Fruit fly (Drosophila melanogaster) whole organism, embryonic: ENCODE measurements around the gene Hpr1.

Source experiments
- ATbp ChIP-seq: fragments of 200-800 bp; sonication (Bioruptor generic); optimal IDR thresholded peaks from 2 replicates; lab custom pipeline; 2017; ENCODE audit warnings: missing biosample characterization, mild to moderate bottlenecking, missing genetic modification characterization, missing genetic modification reagents
- BEAF-32 ChIP-seq: fragments of 200-800 bp; sonication (Bioruptor generic); optimal IDR thresholded peaks from 3 replicates; lab custom pipeline; 2017; ENCODE audit warnings: missing biosample characterization, missing genetic modification characterization, mild to moderate bottlenecking, moderate library complexity, missing genetic modification reagents
- CG10959 ChIP-seq: fragments of 200-800 bp; sonication (Bioruptor generic); IDR thresholded peaks from 2 replicates; pipeline ENCODE4 v1.3.6; 2022; ENCODE audit warnings: missing biosample characterization, missing genetic modification characterization
- CG11560 ChIP-seq: fragments of 200-800 bp; sonication (Bioruptor generic); IDR thresholded peaks from 3 replicates; pipeline ENCODE4 v1.3.6; 2022; ENCODE audit warnings: missing biosample characterization, missing genetic modification characterization
- CG11723 ChIP-seq: fragments of 200-800 bp; sonication (Bioruptor generic); optimal IDR thresholded peaks from 2 replicates; lab custom pipeline; 2017; ENCODE audit warnings: missing biosample characterization, mild to moderate bottlenecking, missing genetic modification characterization
- CG12071 ChIP-seq: fragments of 200-800 bp; sonication (Bioruptor generic); optimal IDR thresholded peaks from 3 replicates; lab custom pipeline; 2018; ENCODE audit warnings: missing biosample characterization, mild to moderate bottlenecking, missing genetic modification characterization
- CG14710 ChIP-seq: fragments of 200-800 bp; sonication (Bioruptor generic); optimal IDR thresholded peaks from 3 replicates; lab custom pipeline; 2019; ENCODE audit warnings: missing biosample characterization, mild to moderate bottlenecking, missing genetic modification characterization, moderate library complexity
- CG15011 ChIP-seq: fragments of 200-800 bp; sonication (Bioruptor generic); optimal IDR thresholded peaks from 3 replicates; lab custom pipeline; 2018; ENCODE audit warnings: missing biosample characterization, mild to moderate bottlenecking, missing genetic modification characterization
- CG15073 ChIP-seq: fragments of 200-800 bp; sonication (Bioruptor generic); optimal IDR thresholded peaks from 2 replicates; lab custom pipeline; 2016; ENCODE audit warnings: missing biosample characterization, missing genetic modification characterization
- CG17328 ChIP-seq: fragments of 200-800 bp; sonication (Bioruptor generic); IDR thresholded peaks from 2 replicates; pipeline ENCODE4 v1.3.6; 2022; ENCODE audit warnings: missing biosample characterization, missing genetic modification characterization
- CG17612 ChIP-seq: fragments of 200-800 bp; sonication (Bioruptor generic); IDR thresholded peaks from 2 replicates; pipeline ENCODE4 v1.3.6; 2022; ENCODE audit warnings: missing biosample characterization, missing genetic modification characterization
- CG18262 ChIP-seq: fragments of 200-800 bp; optimal IDR thresholded peaks from 3 replicates; lab custom pipeline; 2019; ENCODE audit warnings: missing biosample characterization, mild to moderate bottlenecking, missing genetic modification characterization, moderate library complexity
- CG2120 ChIP-seq: fragments of 200-800 bp; sonication (Bioruptor generic); optimal IDR thresholded peaks from 3 replicates; lab custom pipeline; 2016; ENCODE audit warnings: missing biosample characterization, missing genetic modification characterization
- CG32767 ChIP-seq: fragments of 200-800 bp; sonication (Bioruptor generic); IDR thresholded peaks from 2 replicates; pipeline ENCODE4 v1.3.6; 2022; ENCODE audit warnings: missing biosample characterization, missing genetic modification characterization
- CG3838 ChIP-seq: fragments of 200-800 bp; sonication (Bioruptor generic); optimal IDR thresholded peaks from 3 replicates; lab custom pipeline; 2016; ENCODE audit warnings: missing biosample characterization, missing genetic modification characterization
- CG3847 ChIP-seq: fragments of 200-800 bp; sonication (Bioruptor generic); IDR thresholded peaks from 2 replicates; pipeline ENCODE4 v1.3.6; 2022; ENCODE audit warnings: missing biosample characterization, missing genetic modification characterization
- CG4282 ChIP-seq: fragments of 200-800 bp; sonication (Bioruptor generic); optimal IDR thresholded peaks from 2 replicates; lab custom pipeline; 2016; ENCODE audit warnings: missing biosample characterization, missing genetic modification characterization
- CG43689 ChIP-seq: fragments of 200-800 bp; sonication (Bioruptor generic); IDR thresholded peaks from 2 replicates; pipeline ENCODE4 v1.3.6; 2022; ENCODE audit warnings: missing biosample characterization, missing genetic modification characterization
- CG4404 ChIP-seq: fragments of 200-800 bp; sonication (Bioruptor generic); IDR thresholded peaks from 2 replicates; pipeline ENCODE4 v1.3.6; 2022; ENCODE audit warnings: missing biosample characterization, missing genetic modification characterization
- CG8281 ChIP-seq: fragments of 200-800 bp; sonication (Bioruptor generic); optimal IDR thresholded peaks from 2 replicates; lab custom pipeline; 2018; ENCODE audit warnings: missing biosample characterization, mild to moderate bottlenecking, missing genetic modification characterization, moderate library complexity
- CG9817 ChIP-seq: fragments of 200-800 bp; sonication (Bioruptor generic); optimal IDR thresholded peaks from 2 replicates; lab custom pipeline; 2018; ENCODE audit warnings: missing biosample characterization, mild to moderate bottlenecking, missing genetic modification characterization, moderate library complexity
- Deaf1 ChIP-seq: fragments of 200-800 bp; optimal IDR thresholded peaks from 3 replicates; lab custom pipeline; 2019; ENCODE audit warnings: missing biosample characterization, mild to moderate bottlenecking, missing genetic modification characterization, moderate library complexity
- Drgx ChIP-seq: fragments of 200-800 bp; sonication (Bioruptor generic); IDR thresholded peaks from 2 replicates; pipeline ENCODE4 v1.3.6; 2022; ENCODE audit warnings: missing biosample characterization, missing genetic modification characterization
- Myb ChIP-seq: fragments of 200-800 bp; sonication (Bioruptor generic); optimal IDR thresholded peaks from 2 replicates; lab custom pipeline; 2016; ENCODE audit warnings: missing biosample characterization, missing genetic modification characterization
- NC2β ChIP-seq: fragments of 200-800 bp; sonication (Bioruptor generic); optimal IDR thresholded peaks from 2 replicates; lab custom pipeline; 2016; ENCODE audit warnings: missing biosample characterization, missing genetic modification characterization
- Vsx1 ChIP-seq: fragments of 200-800 bp; sonication (Bioruptor generic); optimal IDR thresholded peaks from 2 replicates; lab custom pipeline; 2017; ENCODE audit warnings: missing biosample characterization, mild to moderate bottlenecking, missing genetic modification characterization, missing genetic modification reagents
- ap ChIP-seq: fragments of 200-800 bp; sonication (Bioruptor generic); IDR thresholded peaks from 2 replicates; pipeline ENCODE4 v1.3.6; 2022; ENCODE audit warnings: missing biosample characterization, missing genetic modification characterization
- btn ChIP-seq: fragments of 200-800 bp; sonication (Bioruptor generic); optimal IDR thresholded peaks from 2 replicates; lab custom pipeline; 2016; ENCODE audit warnings: missing biosample characterization, missing genetic modification characterization
- chif ChIP-seq, 2 experiments: fragments of 200-800 bp; sonication (Bioruptor generic); optimal IDR thresholded peaks; 3 replicates each; lab custom pipeline; 2016; ENCODE audit warnings: missing biosample characterization in 2 of 2, missing genetic modification characterization in 2 of 2
- corto ChIP-seq: fragments of 200-800 bp; sonication (Bioruptor generic); optimal IDR thresholded peaks from 2 replicates; lab custom pipeline; 2016; ENCODE audit warnings: missing biosample characterization, mild to moderate bottlenecking, missing genetic modification characterization, moderate library complexity
- dimm ChIP-seq: fragments of 200-800 bp; sonication (Bioruptor generic); IDR thresholded peaks from 2 replicates; pipeline ENCODE4 v1.3.6; 2022; ENCODE audit warnings: missing biosample characterization, missing genetic modification characterization
- hbn ChIP-seq: fragments of 200-800 bp; sonication (Bioruptor generic); IDR thresholded peaks from 2 replicates; pipeline ENCODE4 v1.3.6; 2022; ENCODE audit warnings: missing biosample characterization, missing genetic modification characterization; ENCODE audit not compliant: partially characterized antibody
- kay ChIP-seq: fragments of 200-800 bp; sonication (Bioruptor generic); optimal IDR thresholded peaks from 2 replicates; lab custom pipeline; 2016; ENCODE audit warnings: missing biosample characterization, missing genetic modification characterization
- lilli ChIP-seq: fragments of 200-800 bp; sonication (Bioruptor generic); optimal IDR thresholded peaks from 3 replicates; lab custom pipeline; 2016; ENCODE audit warnings: missing biosample characterization, missing genetic modification characterization
- lola ChIP-seq, 3 experiments: fragments of >200 bp in 2 of 3; fragments of 200-800 bp in 1 of 3; sonication (Bioruptor generic) in 1 of 3; optimal IDR thresholded peaks; 2 replicates each; lab custom pipeline; 2017 to 2019; ENCODE audit warnings: missing biosample characterization in 3 of 3, missing genetic modification characterization in 3 of 3, mild to moderate bottlenecking in 1 of 3, moderate library complexity in 1 of 3
- nmo ChIP-seq: fragments of 200-800 bp; sonication (Bioruptor generic); optimal IDR thresholded peaks from 2 replicates; lab custom pipeline; 2018; ENCODE audit warnings: missing biosample characterization, mild to moderate bottlenecking, missing genetic modification characterization, moderate library complexity
- nom ChIP-seq: fragments of 200-800 bp; sonication (Bioruptor generic); optimal IDR thresholded peaks from 2 replicates; lab custom pipeline; 2017; ENCODE audit warnings: missing biosample characterization, missing genetic modification characterization, mild to moderate bottlenecking, moderate library complexity, missing genetic modification reagents
- odd ChIP-seq: fragments of 200-800 bp; sonication (Bioruptor generic); optimal IDR thresholded peaks from 2 replicates; lab custom pipeline; 2017; ENCODE audit warnings: missing biosample characterization, mild to moderate bottlenecking, missing genetic modification characterization
- otp ChIP-seq: fragments of 200-800 bp; sonication (Bioruptor generic); IDR thresholded peaks from 3 replicates; pipeline ENCODE4, ENCODE4 v1.3.6; 2022; ENCODE audit warnings: missing biosample characterization, missing genetic modification characterization
- pnt ChIP-seq: fragments of 200-800 bp; sonication (Bioruptor generic); optimal IDR thresholded peaks from 3 replicates; lab custom pipeline; 2016; ENCODE audit warnings: missing biosample characterization, missing genetic modification characterization
- salm ChIP-seq: fragments of 200-800 bp; sonication (Bioruptor generic); optimal IDR thresholded peaks from 2 replicates; lab custom pipeline; 2018; ENCODE audit warnings: missing biosample characterization, mild to moderate bottlenecking, missing genetic modification characterization
- sens ChIP-seq: fragments of 200-800 bp; sonication (Bioruptor generic); peaks from one replicate; lab custom pipeline; 2016; ENCODE audit warnings: missing biosample characterization, missing genetic modification characterization
- slbo ChIP-seq: fragments of 200-800 bp; sonication (Bioruptor generic); IDR thresholded peaks from 2 replicates; pipeline ENCODE4 v1.3.6; 2022; ENCODE audit warnings: missing biosample characterization, missing genetic modification characterization
- slou ChIP-seq: fragments of 200-800 bp; sonication (Bioruptor generic); optimal IDR thresholded peaks from 3 replicates; lab custom pipeline; 2016; ENCODE audit warnings: missing biosample characterization, missing genetic modification characterization
- sna ChIP-seq: fragments of 200-800 bp; sonication (Bioruptor generic); IDR thresholded peaks from 2 replicates; pipeline ENCODE4 v1.3.6; 2022; ENCODE audit warnings: missing biosample characterization, missing genetic modification characterization; ENCODE audit not compliant: partially characterized antibody
- tll ChIP-seq, 2 experiments: fragments of 200-800 bp in 1 of 2; fragments of >200 bp in 1 of 2; sonication (Bioruptor generic) in 1 of 2; optimal IDR thresholded peaks; 2 replicates each; lab custom pipeline; 2017 to 2019; ENCODE audit warnings: missing biosample characterization in 2 of 2, missing genetic modification characterization in 2 of 2, mild to moderate bottlenecking in 1 of 2, moderate library complexity in 1 of 2
- tna ChIP-seq: fragments of 200-800 bp; sonication (Bioruptor generic); IDR thresholded peaks from 2 replicates; pipeline ENCODE4 v1.3.6; 2022; ENCODE audit warnings: missing biosample characterization, missing genetic modification characterization; ENCODE audit not compliant: partially characterized antibody
- wek ChIP-seq: fragments of 200-800 bp; sonication (Bioruptor generic); optimal IDR thresholded peaks from 3 replicates; lab custom pipeline; 2018; ENCODE audit warnings: missing biosample characterization, mild to moderate bottlenecking, missing genetic modification characterization, moderate library complexity
- zfh2 ChIP-seq: fragments of 200-800 bp; sonication (Bioruptor generic); optimal IDR thresholded peaks from 2 replicates; lab custom pipeline; 2016; ENCODE audit warnings: missing biosample characterization, missing genetic modification characterization

Hpr1 gene

DNA sequence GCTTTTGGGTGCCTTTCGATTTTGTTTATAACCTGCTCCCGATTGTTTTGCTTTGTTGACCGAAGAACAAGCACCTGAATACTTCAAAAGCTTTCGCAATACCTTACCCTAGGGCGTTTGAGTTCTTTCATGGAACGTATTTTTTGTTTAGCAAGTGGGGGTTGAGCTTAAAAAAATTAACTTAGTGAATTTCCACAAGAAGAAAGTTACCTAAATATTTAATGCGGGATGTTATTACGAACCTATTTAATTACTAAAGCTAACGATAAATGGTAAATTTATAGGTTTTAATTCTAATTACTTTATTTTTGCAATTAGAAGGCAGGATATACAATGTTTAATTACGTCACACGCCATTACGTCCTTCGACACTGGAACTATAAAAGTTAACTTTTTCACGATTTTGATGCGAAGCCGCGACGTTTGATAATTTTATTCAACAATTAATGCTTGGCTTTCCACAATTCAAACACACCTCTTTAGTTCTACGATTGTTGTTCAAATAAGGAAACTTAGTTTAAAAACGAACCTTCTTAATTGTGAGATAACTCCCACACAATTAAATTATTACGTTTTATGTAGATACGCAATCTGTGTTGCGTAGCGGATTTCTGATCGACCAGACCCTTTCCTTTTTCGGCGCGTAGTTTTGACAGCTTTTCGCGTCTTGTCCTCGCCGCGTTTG lies 40.1 kb upstream of the Hpr1 start (continued):
- TF ChIP-seq sna (GFP tag; lab: Robert Waterston, UW), result no peak
- TF ChIP-seq BEAF-32, result no peak
- peak; percentile 22 for TF ChIP-seq slou (GFP tag; lab: Kevin White, UChicago)
- no peak for TF ChIP-seq CG8281 (tag; lab: Kevin White, UChicago)
- TF ChIP-seq ATbp (GFP tag; lab: Kevin White, UChicago), result no peak
- no peak for TF ChIP-seq otp (GFP tag; lab: Robert Waterston, UW)
- TF ChIP-seq Deaf1 (tag; lab: Kevin White, UChicago), result no peak
- no peak for TF ChIP-seq CG32767 (GFP tag; lab: Robert Waterston, UW)
- TF ChIP-seq hbn (GFP tag; lab: Robert Waterston, UW), result no peak
- TF ChIP-seq nom (GFP tag; lab: Kevin White, UChicago), result no peak
- TF ChIP-seq ap (GFP tag; lab: Robert Waterston, UW), result no peak
- TF ChIP-seq Drgx, result no peak; the same call in 1 of the 2 replicates
- no peak for TF ChIP-seq NC2β (GFP tag; lab: Kevin White, UChicago)
- TF ChIP-seq CG10959, result no peak
- no peak for TF ChIP-seq Vsx1 (GFP tag; lab: Kevin White, UChicago)
- peak; percentile 44 for TF ChIP-seq CG11723 (GFP tag; lab: Kevin White, UChicago)
- peak; percentile 51 for TF ChIP-seq CG9817 (tag; lab: Kevin White, UChicago)
- TF ChIP-seq CG18262 (tag; lab: Kevin White, UChicago), result peak; percentile 37
- TF ChIP-seq odd (GFP tag; lab: Kevin White, UChicago), result no peak
- peak; percentile 53 for TF ChIP-seq lilli (GFP tag; lab: Kevin White, UChicago)
- no peak for TF ChIP-seq tll (GFP tag; optimal IDR thresholded peaks at IDR 0.05; lab: Kevin White, UChicago)
- TF ChIP-seq CG3847, result peak; percentile 4; the same call in 1 of the 2 replicates
- TF ChIP-seq salm (tag; lab: Kevin White, UChicago), result no peak
- TF ChIP-seq pnt (GFP tag; lab: Kevin White, UChicago), result no peak
- TF ChIP-seq CG3838 (GFP tag; lab: Kevin White, UChicago), result no peak
- no peak for TF ChIP-seq CG17612 (GFP tag; lab: Robert Waterston, UW)
- TF ChIP-seq CG15011 (GFP tag; lab: Kevin White, UChicago), result peak; percentile 12
- peak; percentile 78 for TF ChIP-seq sens
- no peak for TF ChIP-seq CG14710 (tag; lab: Kevin White, UChicago)
- TF ChIP-seq CG17328 (GFP tag; lab: Robert Waterston, UW), result 0 out of 2 replicates have a peak, but pooled peaks have one; percentile 13
- no peak for TF ChIP-seq btn (GFP tag; lab: Kevin White, UChicago)
- TF ChIP-seq Myb (GFP tag; lab: Kevin White, UChicago), result no peak
- no peak for TF ChIP-seq kay (GFP tag; lab: Kevin White, UChicago)
- TF ChIP-seq corto (GFP tag; lab: Kevin White, UChicago), result no peak
- TF ChIP-seq CG2120, result peak; percentile 74
- no peak for TF ChIP-seq CG4282 (GFP tag; lab: Kevin White, UChicago)
- TF ChIP-seq CG43689 (GFP tag; lab: Robert Waterston, UW), result no peak
- no peak for TF ChIP-seq dimm (GFP tag; lab: Robert Waterston, UW)
- TF ChIP-seq tna (GFP tag; lab: Robert Waterston, UW), result no peak
- no peak for TF ChIP-seq chif (GFP tag; optimal IDR thresholded peaks at IDR 0.05; lab: Kevin White, UChicago)
- TF ChIP-seq nmo (GFP tag; lab: Kevin White, UChicago), result peak; percentile 30
- TF ChIP-seq CG11560 (tag; lab: Robert Waterston, UW), result no peak
- TF ChIP-seq slbo (GFP tag; lab: Robert Waterston, UW), result peak; percentile 75
- no peak for TF ChIP-seq CG15073 (GFP tag; lab: Kevin White, UChicago)
- no peak for TF ChIP-seq CG12071 (GFP tag; lab: Kevin White, UChicago)
- peak; percentile 58 for TF ChIP-seq zfh2
- no peak for TF ChIP-seq wek (GFP tag; lab: Kevin White, UChicago)
- TF ChIP-seq CG4404, result no peak
- TF ChIP-seq lola (GFP tag; optimal IDR thresholded peaks at IDR 0.05; lab: Kevin White, UChicago), result no peak
